Worm (Caenorhabditis elegans): ENCODE data around the gene mrpl-28.

The mrpl-28 gene

ce11 chrII:158004-158731 lies 2.4 kb upstream of the mrpl-28 start:
- TF ChIP-seq nhr-77 (tag; optimal IDR thresholded peaks at IDR 0.05), result no peak
- TF ChIP-seq mdl-1 (tag; optimal IDR thresholded peaks at IDR 0.05), result no peak
- no peak for TF ChIP-seq nhr-6 (tag; optimal IDR thresholded peaks at IDR 0.05)
- TF ChIP-seq skn-1 (tag; optimal IDR thresholded peaks at IDR 0.05), result no peak
- no peak for TF ChIP-seq snpc-4 (tag; optimal IDR thresholded peaks at IDR 0.05)
- no peak for TF ChIP-seq sma-9 (GFP tag; optimal IDR thresholded peaks at IDR 0.05)
- TF ChIP-seq sma-9 (tag; optimal IDR thresholded peaks at IDR 0.05), result no peak
- no peak for TF ChIP-seq nhr-12 (tag; optimal IDR thresholded peaks at IDR 0.05)
- no peak for TF ChIP-seq aly-2 (tag; optimal IDR thresholded peaks at IDR 0.05)
- no peak for TF ChIP-seq sma-3 (GFP tag; optimal IDR thresholded peaks at IDR 0.05)
- no peak for TF ChIP-seq mbf-1 (tag; optimal IDR thresholded peaks at IDR 0.05)
- TF ChIP-seq ceh-82 (tag; optimal IDR thresholded peaks at IDR 0.05), result no peak
- no peak for TF ChIP-seq zag-1 (tag; optimal IDR thresholded peaks at IDR 0.05)
- TF ChIP-seq unc-55 (GFP tag; optimal IDR thresholded peaks at IDR 0.05), result no peak
- peak; percentile 7 for TF ChIP-seq F13H6.1 (tag; optimal IDR thresholded peaks at IDR 0.05)
- no peak for TF ChIP-seq elt-1 (tag; optimal IDR thresholded peaks at IDR 0.05)
- no peak for TF ChIP-seq unc-39 (tag; optimal IDR thresholded peaks at IDR 0.05)
- TF ChIP-seq mab-5 (tag; optimal IDR thresholded peaks at IDR 0.05), result no peak
- TF ChIP-seq lin-13 (GFP tag; optimal IDR thresholded peaks at IDR 0.05), result no peak
- no peak for TF ChIP-seq ZK546.5 (tag; optimal IDR thresholded peaks at IDR 0.05)
- no peak for TF ChIP-seq ama-1 (optimal IDR thresholded peaks at IDR 0.05)
- no peak for TF ChIP-seq peb-1 (tag; optimal IDR thresholded peaks at IDR 0.05)
- TF ChIP-seq sem-4 (tag; optimal IDR thresholded peaks at IDR 0.05), result no peak
- TF ChIP-seq nhr-237 (tag; optimal IDR thresholded peaks at IDR 0.05), result no peak
- TF ChIP-seq lin-11 (tag; optimal IDR thresholded peaks at IDR 0.05), result peak; percentile 21
- no peak for TF ChIP-seq lsy-2 (tag; optimal IDR thresholded peaks at IDR 0.05)
- TF ChIP-seq nhr-21 (tag; optimal IDR thresholded peaks at IDR 0.05), result no peak
- no peak for TF ChIP-seq elt-3 (tag; optimal IDR thresholded peaks at IDR 0.05)
- TF ChIP-seq blmp-1 (tag; optimal IDR thresholded peaks at IDR 0.05; ENCODE audit: insufficient read depth), result peak; percentile 80
- TF ChIP-seq fos-1 (tag; optimal IDR thresholded peaks at IDR 0.05), result peak; percentile 37
- TF ChIP-seq R02D3.7 (tag; optimal IDR thresholded peaks at IDR 0.05), result no peak
- TF ChIP-seq lin-39 (tag; optimal IDR thresholded peaks at IDR 0.05), result no peak
- peak; percentile 3 for TF ChIP-seq egl-27 (tag; optimal IDR thresholded peaks at IDR 0.05)
- TF ChIP-seq ztf-4 (tag; optimal IDR thresholded peaks at IDR 0.05), result no peak

ce11 chrII:156999-157499 lies 1.2 kb upstream of the mrpl-28 start:
- TF ChIP-seq fos-1 (tag; optimal IDR thresholded peaks at IDR 0.05), result no peak
- TF ChIP-seq nhr-129 (tag; optimal IDR thresholded peaks at IDR 0.05), result no peak
- no peak for TF ChIP-seq ztf-4 (tag; optimal IDR thresholded peaks at IDR 0.05)
- no peak for TF ChIP-seq lin-13 (GFP tag; optimal IDR thresholded peaks at IDR 0.05)
- no peak for TF ChIP-seq nhr-12 (tag; optimal IDR thresholded peaks at IDR 0.05)
- no peak for TF ChIP-seq nhr-77 (tag; optimal IDR thresholded peaks at IDR 0.05)
- no peak for TF ChIP-seq blmp-1 (tag; optimal IDR thresholded peaks at IDR 0.05; ENCODE audit: insufficient read depth)
- no peak for TF ChIP-seq snpc-4 (tag; optimal IDR thresholded peaks at IDR 0.05)
- TF ChIP-seq alr-1 (tag; optimal IDR thresholded peaks at IDR 0.05), result no peak
- TF ChIP-seq aly-2 (tag; optimal IDR thresholded peaks at IDR 0.05), result no peak
- no peak for TF ChIP-seq nhr-10 (tag; optimal IDR thresholded peaks at IDR 0.05)
- no peak for TF ChIP-seq ceh-16 (tag; optimal IDR thresholded peaks at IDR 0.05)
- no peak for TF ChIP-seq lsy-2 (tag; optimal IDR thresholded peaks at IDR 0.05)
- no peak for TF ChIP-seq mdl-1 (tag; optimal IDR thresholded peaks at IDR 0.05)
- no peak for TF ChIP-seq ceh-82 (tag; optimal IDR thresholded peaks at IDR 0.05)
- TF ChIP-seq zag-1 (tag; optimal IDR thresholded peaks at IDR 0.05), result no peak
- TF ChIP-seq elt-1 (tag; optimal IDR thresholded peaks at IDR 0.05), result no peak

- TF ChIP-seq nhr-10 (tag; optimal IDR thresholded peaks at IDR 0.05), result no peak
- TF ChIP-seq mdl-1 (tag; optimal IDR thresholded peaks at IDR 0.05), result no peak
- TF ChIP-seq crh-2 (tag; optimal IDR thresholded peaks at IDR 0.05), result no peak
- no peak for TF ChIP-seq unc-62 (GFP tag; optimal IDR thresholded peaks at IDR 0.05)
- no peak for TF ChIP-seq zag-1 (tag; optimal IDR thresholded peaks at IDR 0.05)
- no peak for TF ChIP-seq nhr-237 (tag; optimal IDR thresholded peaks at IDR 0.05)
- no peak for TF ChIP-seq peb-1 (tag; optimal IDR thresholded peaks at IDR 0.05)
- no peak for TF ChIP-seq lsy-2 (tag; optimal IDR thresholded peaks at IDR 0.05)
- no peak for TF ChIP-seq unc-55 (GFP tag; optimal IDR thresholded peaks at IDR 0.05)
- no peak for TF ChIP-seq elt-3 (tag; optimal IDR thresholded peaks at IDR 0.05)
- TF ChIP-seq skn-1 (tag; optimal IDR thresholded peaks at IDR 0.05), result no peak
- no peak for TF ChIP-seq fos-1 (tag; optimal IDR thresholded peaks at IDR 0.05)
- no peak for TF ChIP-seq sma-3 (GFP tag; optimal IDR thresholded peaks at IDR 0.05)
- TF ChIP-seq nhr-129 (tag; optimal IDR thresholded peaks at IDR 0.05), result no peak
- TF ChIP-seq aly-2 (tag; optimal IDR thresholded peaks at IDR 0.05), result no peak
- no peak for TF ChIP-seq egl-27 (tag; optimal IDR thresholded peaks at IDR 0.05)
- no peak for TF ChIP-seq ceh-16 (tag; optimal IDR thresholded peaks at IDR 0.05)
Measured at ce11 chrII:152283-152682, 3.5 kb downstream of the mrpl-28 start, which contains the start of gene T25D3.3. Gene T25D3.3 (plus strand): TSS chrII:152583.

Data from whole organism, L2 larva.